Worm (Caenorhabditis elegans): ENCODE results near the gene ZC518.8.

DNA sequence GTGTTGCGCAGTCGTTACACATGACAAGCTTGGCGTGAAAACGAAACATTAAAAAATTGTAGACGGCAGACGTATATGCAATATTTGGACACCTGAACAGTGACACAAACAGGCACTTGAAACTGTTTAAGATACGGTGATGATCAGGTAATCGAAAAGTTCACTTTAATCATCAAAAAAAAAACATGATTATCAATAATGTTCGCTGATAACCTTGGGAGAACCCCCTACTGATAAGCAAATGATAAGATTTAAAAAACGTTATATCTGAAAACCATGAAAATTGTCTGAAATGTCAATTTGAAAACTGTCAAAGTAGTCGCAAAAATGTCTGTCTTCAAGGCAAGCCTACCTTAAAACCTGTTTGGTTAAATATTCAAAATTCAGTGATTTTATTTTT, 38.3 kb upstream of the ZC518.8 start:
- TF ChIP-seq W03F9.2 (tag; optimal IDR thresholded peaks at IDR 0.05) (no peak), him-1 (tag; optimal IDR thresholded peaks at IDR 0.05) (no peak)
